Fruit fly (Drosophila melanogaster) whole organism, embryonic: ENCODE data around the gene DnaJ-H.

Source experiments
- Adf1 ChIP-seq: fragments of 200-800 bp; sonication (Bioruptor generic); IDR thresholded peaks from 2 replicates; pipeline ENCODE4 v1.3.6; 2022; ENCODE audit warnings: missing biosample characterization, missing genetic modification characterization
- Aef1 ChIP-seq: fragments of 200-800 bp; sonication (Bioruptor generic); IDR thresholded peaks from 3 replicates; pipeline ENCODE4 v1.3.6; 2022; ENCODE audit warnings: missing biosample characterization, missing genetic modification characterization
- Bdp1 ChIP-seq: fragments of 200-800 bp; sonication (Bioruptor generic); optimal IDR thresholded peaks from 3 replicates; lab custom pipeline; 2016; ENCODE audit warnings: missing biosample characterization, missing genetic modification characterization
- Bteb2 ChIP-seq: fragments of 200-800 bp; sonication (Bioruptor generic); optimal IDR thresholded peaks from 2 replicates; lab custom pipeline; 2016; ENCODE audit warnings: missing biosample characterization, missing genetic modification characterization
- CG10366 ChIP-seq: fragments of 200-800 bp; sonication (Bioruptor generic); IDR thresholded peaks from 2 replicates; pipeline ENCODE4 v1.3.6; 2022; ENCODE audit warnings: missing biosample characterization, missing genetic modification characterization
- CG10462 ChIP-seq: fragments of 200-800 bp; sonication (Bioruptor generic); optimal IDR thresholded peaks from 2 replicates; lab custom pipeline; 2016; ENCODE audit warnings: missing biosample characterization, missing genetic modification characterization
- CG10565 ChIP-seq: fragments of 200-800 bp; sonication (Bioruptor generic); optimal IDR thresholded peaks from 3 replicates; lab custom pipeline; 2016; ENCODE audit warnings: missing biosample characterization, mild to moderate bottlenecking, missing genetic modification characterization
- CG10654 ChIP-seq: fragments of 200-800 bp; sonication (Bioruptor generic); optimal IDR thresholded peaks from 2 replicates; lab custom pipeline; 2016; ENCODE audit warnings: missing biosample characterization, missing genetic modification characterization
- CG12104 ChIP-seq: fragments of 200-800 bp; sonication (Bioruptor generic); optimal IDR thresholded peaks from 3 replicates; lab custom pipeline; 2016; ENCODE audit warnings: missing biosample characterization, missing genetic modification characterization
- CG12219 ChIP-seq: fragments of 200-800 bp; sonication (Bioruptor generic); optimal IDR thresholded peaks from 3 replicates; lab custom pipeline; 2018; ENCODE audit warnings: missing biosample characterization, mild to moderate bottlenecking, missing genetic modification characterization
- CG12942 ChIP-seq: fragments of 200-800 bp; sonication (Bioruptor generic); optimal IDR thresholded peaks from 3 replicates; lab custom pipeline; 2016; ENCODE audit warnings: missing biosample characterization, missing genetic modification characterization
- CG15479 ChIP-seq: fragments of 200-800 bp; sonication (Bioruptor generic); optimal IDR thresholded peaks from 3 replicates; lab custom pipeline; 2019; ENCODE audit warnings: missing biosample characterization, mild to moderate bottlenecking, missing genetic modification characterization, moderate library complexity
- CG16863 ChIP-seq: fragments of 200-800 bp; sonication (Bioruptor generic); optimal IDR thresholded peaks from 3 replicates; lab custom pipeline; 2016; ENCODE audit warnings: missing biosample characterization, missing genetic modification characterization
- CG2116 ChIP-seq: fragments of 200-800 bp; sonication (Bioruptor generic); optimal IDR thresholded peaks from 3 replicates; lab custom pipeline; 2018; ENCODE audit warnings: missing biosample characterization, mild to moderate bottlenecking, missing genetic modification characterization
- CG3407 ChIP-seq: fragments of 200-800 bp; sonication (Bioruptor generic); optimal IDR thresholded peaks from 2 replicates; lab custom pipeline; 2018; ENCODE audit warnings: missing biosample characterization, mild to moderate bottlenecking, missing genetic modification characterization
- CG4360 ChIP-seq: fragments of 200-800 bp; sonication (Bioruptor generic); IDR thresholded peaks from 2 replicates; pipeline ENCODE4 v1.3.6; 2022; ENCODE audit warnings: missing biosample characterization, missing genetic modification characterization
- CG6654 ChIP-seq: fragments of 200-800 bp; sonication (Bioruptor generic); optimal IDR thresholded peaks from 2 replicates; lab custom pipeline; 2017; ENCODE audit warnings: missing biosample characterization, mild to moderate bottlenecking, missing genetic modification characterization
- CG7786 ChIP-seq: fragments of 200-800 bp; sonication (Bioruptor generic); optimal IDR thresholded peaks from 2 replicates; lab custom pipeline; 2016; ENCODE audit warnings: missing biosample characterization, missing genetic modification characterization
- CG7928 ChIP-seq: fragments of 200-800 bp; sonication (Bioruptor generic); optimal IDR thresholded peaks from 2 replicates; lab custom pipeline; 2017; ENCODE audit warnings: missing biosample characterization, mild to moderate bottlenecking, missing genetic modification characterization
- CG8290 ChIP-seq, 3 experiments: fragments of 200-800 bp; sonication (Bioruptor generic); optimal IDR thresholded peaks; 2 replicates each; lab custom pipeline; 2016 to 2019; ENCODE audit warnings: missing biosample characterization in 3 of 3, missing genetic modification characterization in 3 of 3, mild to moderate bottlenecking in 2 of 3, moderate library complexity in 1 of 3
- CG9437 ChIP-seq: fragments of 200-800 bp; sonication (Bioruptor generic); optimal IDR thresholded peaks from 2 replicates; lab custom pipeline; 2018; ENCODE audit warnings: missing biosample characterization, mild to moderate bottlenecking, missing genetic modification characterization
- Dip3 ChIP-seq: fragments of 200-800 bp; sonication (Bioruptor generic); optimal IDR thresholded peaks from 3 replicates; lab custom pipeline; 2016; ENCODE audit warnings: missing biosample characterization, missing genetic modification characterization
- Drgx ChIP-seq: fragments of 200-800 bp; sonication (Bioruptor generic); IDR thresholded peaks from 2 replicates; pipeline ENCODE4 v1.3.6; 2022; ENCODE audit warnings: missing biosample characterization, missing genetic modification characterization
- E2f2 ChIP-seq: fragments of 200-800 bp; sonication (Bioruptor generic); IDR thresholded peaks from 2 replicates; pipeline ENCODE4 v1.3.6; 2022; ENCODE audit warnings: missing biosample characterization, missing genetic modification characterization
- Gsc ChIP-seq: fragments of 200-800 bp; sonication (Bioruptor generic); IDR thresholded peaks from 2 replicates; pipeline ENCODE4 v1.3.6; 2022; ENCODE audit warnings: missing biosample characterization, missing genetic modification characterization
- Lpt ChIP-seq: fragments of >200 bp; optimal IDR thresholded peaks from 2 replicates; lab custom pipeline; 2018; ENCODE audit warnings: missing biosample characterization, missing genetic modification characterization
- NFAT ChIP-seq: fragments of 200-800 bp; sonication (Bioruptor generic); IDR thresholded peaks from 2 replicates; pipeline ENCODE4 v1.3.6; 2022; ENCODE audit warnings: missing biosample characterization, missing genetic modification characterization
- Nf-YB ChIP-seq: fragments of 200-800 bp; sonication (Bioruptor generic); optimal IDR thresholded peaks from 3 replicates; lab custom pipeline; 2019; ENCODE audit warnings: missing biosample characterization, mild to moderate bottlenecking, missing genetic modification characterization, moderate library complexity
- Optix ChIP-seq: fragments of 200-800 bp; sonication (Bioruptor generic); IDR thresholded peaks from 3 replicates; pipeline ENCODE4 v1.3.6; 2022; ENCODE audit warnings: missing biosample characterization, missing genetic modification characterization
- Six4 ChIP-seq: fragments of 200-800 bp; sonication (Bioruptor generic); optimal IDR thresholded peaks from 2 replicates; lab custom pipeline; 2016; ENCODE audit warnings: missing biosample characterization, missing genetic modification characterization
- Sox100B ChIP-seq: fragments of 200-800 bp; sonication (Bioruptor generic); optimal IDR thresholded peaks from 3 replicates; lab custom pipeline; 2018; ENCODE audit warnings: missing biosample characterization, mild to moderate bottlenecking, missing genetic modification characterization
- Sry-δ ChIP-seq: fragments of 200-800 bp; sonication (Bioruptor generic); optimal IDR thresholded peaks from 2 replicates; lab custom pipeline; 2016; ENCODE audit warnings: missing biosample characterization, missing genetic modification characterization
- ap ChIP-seq: fragments of 200-800 bp; sonication (Bioruptor generic); IDR thresholded peaks from 2 replicates; pipeline ENCODE4 v1.3.6; 2022; ENCODE audit warnings: missing biosample characterization, missing genetic modification characterization
- bsh ChIP-seq, 2 experiments: fragments of 200-800 bp; sonication (Bioruptor generic); optimal IDR thresholded peaks; 2 replicates each; lab custom pipeline; 2017 to 2018; ENCODE audit warnings: mild to moderate bottlenecking in 2 of 2, missing biosample characterization in 2 of 2, missing genetic modification characterization in 2 of 2, moderate library complexity in 1 of 2
- cad ChIP-seq: fragments of >200 bp; optimal IDR thresholded peaks from 2 replicates; lab custom pipeline; 2017; ENCODE audit warnings: missing biosample characterization, missing genetic modification characterization
- crc ChIP-seq: fragments of 200-800 bp; sonication (Bioruptor generic); optimal IDR thresholded peaks from 2 replicates; lab custom pipeline; 2016; ENCODE audit warnings: missing biosample characterization, missing genetic modification characterization
- fd96Cb ChIP-seq: fragments of 200-800 bp; sonication (Bioruptor generic); optimal IDR thresholded peaks from 2 replicates; lab custom pipeline; 2018; ENCODE audit warnings: missing biosample characterization, mild to moderate bottlenecking, missing genetic modification characterization, moderate library complexity
- gcm ChIP-seq: fragments of 200-800 bp; sonication (Bioruptor generic); optimal IDR thresholded peaks from 2 replicates; lab custom pipeline; 2019; ENCODE audit warnings: missing biosample characterization, mild to moderate bottlenecking, missing genetic modification characterization, moderate library complexity
- gcm2 ChIP-seq: fragments of 200-800 bp; sonication (Bioruptor generic); optimal IDR thresholded peaks from 2 replicates; lab custom pipeline; 2016; ENCODE audit warnings: missing biosample characterization, missing genetic modification characterization
- hbn ChIP-seq: fragments of 200-800 bp; sonication (Bioruptor generic); IDR thresholded peaks from 2 replicates; pipeline ENCODE4 v1.3.6; 2022; ENCODE audit warnings: missing biosample characterization, missing genetic modification characterization; ENCODE audit not compliant: partially characterized antibody
- knrl ChIP-seq: fragments of 200-800 bp; sonication (Bioruptor generic); IDR thresholded peaks from 3 replicates; pipeline ENCODE4 v1.3.6; 2022; ENCODE audit warnings: missing biosample characterization, missing genetic modification characterization; ENCODE audit not compliant: partially characterized antibody
- mld ChIP-seq: fragments of 200-800 bp; sonication (Bioruptor generic); IDR thresholded peaks from 3 replicates; pipeline ENCODE4 v1.3.6; 2022; ENCODE audit warnings: missing biosample characterization, missing genetic modification characterization; ENCODE audit not compliant: partially characterized antibody
- nmo ChIP-seq: fragments of 200-800 bp; sonication (Bioruptor generic); optimal IDR thresholded peaks from 2 replicates; lab custom pipeline; 2018; ENCODE audit warnings: missing biosample characterization, mild to moderate bottlenecking, missing genetic modification characterization, moderate library complexity
- oc ChIP-seq: fragments of 200-800 bp; sonication (Bioruptor generic); optimal IDR thresholded peaks from 2 replicates; lab custom pipeline; 2018; ENCODE audit warnings: missing biosample characterization, mild to moderate bottlenecking, missing genetic modification characterization, moderate library complexity
- tup ChIP-seq: fragments of 200-800 bp; sonication (Bioruptor generic); optimal IDR thresholded peaks from 2 replicates; lab custom pipeline; 2016; ENCODE audit warnings: missing biosample characterization, mild to moderate bottlenecking, missing genetic modification characterization, moderate library complexity
- vfl ChIP-seq: fragments of 200-800 bp; sonication (Bioruptor generic); optimal IDR thresholded peaks from 2 replicates; lab custom pipeline; 2016; ENCODE audit warnings: missing biosample characterization, missing genetic modification characterization
- yki ChIP-seq: fragments of >200 bp; optimal IDR thresholded peaks from 3 replicates; lab custom pipeline; 2018
- zf30C ChIP-seq: fragments of 200-800 bp; sonication (Bioruptor generic); optimal IDR thresholded peaks from 3 replicates; lab custom pipeline; 2018; ENCODE audit warnings: missing biosample characterization, mild to moderate bottlenecking, missing genetic modification characterization
- zfh1 ChIP-seq: fragments of 200-800 bp; sonication (Bioruptor generic); IDR thresholded peaks from 3 replicates; pipeline ENCODE4 v1.3.6; 2022; ENCODE audit warnings: missing biosample characterization, missing genetic modification characterization

The DnaJ-H gene

dm6 chr2L:13164994-13165801 lies 674 bp downstream of the DnaJ-H start, which contains the start of gene Sirt1 (continued):
- peak; percentile 16 for TF ChIP-seq CG12219 (GFP tag; lab: Kevin White, UChicago)
- peak; percentile 52 for TF ChIP-seq Bteb2
- peak; percentile 72 for TF ChIP-seq CG3407 (GFP tag; lab: Kevin White, UChicago)
- TF ChIP-seq CG10654 (GFP tag; lab: Kevin White, UChicago), result peak; percentile 76
- TF ChIP-seq CG12942 (GFP tag; lab: Kevin White, UChicago), result peak; percentile 83
- TF ChIP-seq knrl (GFP tag; lab: Robert Waterston, UW), result peak; percentile 32; the same call in 1 of the 3 replicates
- TF ChIP-seq CG16863 (GFP tag; lab: Kevin White, UChicago), result peak; percentile 57
- no peak for TF ChIP-seq CG15479 (GFP tag; lab: Kevin White, UChicago)
- TF ChIP-seq NFAT (GFP tag; lab: Robert Waterston, UW), result peak; percentile 85
- TF ChIP-seq yki (lab: Kevin White, UChicago), result no peak
- peak; percentile 88 for TF ChIP-seq CG12104 (GFP tag; lab: Kevin White, UChicago)
- peak; percentile 43; the same call in 1 of the 2 replicates for TF ChIP-seq E2f2 (GFP tag; lab: Robert Waterston, UW)
- TF ChIP-seq Dip3 (GFP tag; lab: Kevin White, UChicago), result peak; percentile 43
- TF ChIP-seq gcm, result peak; percentile 67
- no peak for TF ChIP-seq Lpt (GFP tag; lab: Kevin White, UChicago)
- TF ChIP-seq mld (GFP tag; lab: Robert Waterston, UW), result no peak
- peak; percentile 67 for TF ChIP-seq CG6654
- peak; percentile 94 for TF ChIP-seq CG9437 (GFP tag; lab: Kevin White, UChicago)
- peak; percentile 66; the same call in 1 of the 3 replicates for TF ChIP-seq zfh1 (GFP tag; lab: Robert Waterston, UW)
- peak; percentile 83 for TF ChIP-seq Six4 (GFP tag; lab: Kevin White, UChicago)
- TF ChIP-seq Sox100B (GFP tag; lab: Kevin White, UChicago), result no peak
- TF ChIP-seq hbn (GFP tag; lab: Robert Waterston, UW), result no peak
- peak; percentile 16 for TF ChIP-seq CG7786
- no peak for TF ChIP-seq cad
- no peak for TF ChIP-seq oc (tag; lab: Kevin White, UChicago)
- peak; percentile 48; the same call in 1 of the 2 replicates for TF ChIP-seq Drgx (GFP tag; lab: Robert Waterston, UW)
- no peak for TF ChIP-seq zf30C (GFP tag; lab: Kevin White, UChicago)
- TF ChIP-seq Nf-YB (GFP tag; lab: Kevin White, UChicago), result peak; percentile 76
- TF ChIP-seq CG10565, result no peak
- no peak for TF ChIP-seq CG4360
- TF ChIP-seq Aef1 (GFP tag; lab: Robert Waterston, UW), result peak; percentile 71; the same call in 2 of the 3 replicates
- peak; percentile 59 for TF ChIP-seq CG10462 (GFP tag; lab: Kevin White, UChicago)
- TF ChIP-seq Sry-δ (GFP tag; lab: Kevin White, UChicago), result peak; percentile 4
- peak; percentile 11 for TF ChIP-seq tup (GFP tag; lab: Kevin White, UChicago)
- TF ChIP-seq CG7928 (GFP tag; lab: Kevin White, UChicago), result peak; percentile 51
- no peak for TF ChIP-seq Adf1 (GFP tag; lab: Robert Waterston, UW)
- TF ChIP-seq CG2116 (GFP tag; lab: Kevin White, UChicago), result peak; percentile 66
- TF ChIP-seq vfl (GFP tag; lab: Kevin White, UChicago), result peak; percentile 10
- TF ChIP-seq fd96Cb (tag; lab: Kevin White, UChicago), result peak; percentile 88
- peak; percentile 95 for TF ChIP-seq nmo (GFP tag; lab: Kevin White, UChicago)
- TF ChIP-seq Bdp1 (GFP tag; lab: Kevin White, UChicago), result peak; percentile 19
- TF ChIP-seq CG8290 (GFP tag; optimal IDR thresholded peaks at IDR 0.05; lab: Kevin White, UChicago), result peak; percentile 83
- TF ChIP-seq CG8290 (tag; optimal IDR thresholded peaks at IDR 0.05; lab: Kevin White, UChicago), result peak; percentile 2 to 7
- no peak for TF ChIP-seq crc (GFP tag; lab: Kevin White, UChicago)
- no peak for TF ChIP-seq Optix (GFP tag; lab: Robert Waterston, UW)
- no peak for TF ChIP-seq gcm2
- TF ChIP-seq bsh (GFP tag; optimal IDR thresholded peaks at IDR 0.05; lab: Kevin White, UChicago), result peak in 1 of 2 experiments; percentile 78
- TF ChIP-seq ap (GFP tag; lab: Robert Waterston, UW), result peak; percentile 70
- no peak; the same call in 1 of the 2 replicates for TF ChIP-seq Gsc (GFP tag; lab: Robert Waterston, UW)
- peak; percentile 61 for TF ChIP-seq CG10366
